Fruit fly (Drosophila melanogaster): ENCODE data around the gene CG15635.

CG15635 gene

dm6 chr2L:4687211-4687610 is 44.4 kb downstream of the CG15635 start, which contains the start of gene Elba3:
Gene Elba3 (plus strand): TSS chr2L:4687511.
- TF ChIP-seq CG12605 (GFP tag; IDR thresholded peaks at IDR 0.05) (no peak), CG15710 (tag; optimal IDR thresholded peaks at IDR 0.05) (no peak), rn (GFP tag; IDR thresholded peaks at IDR 0.05) (no peak), Pif1A (GFP tag; optimal IDR thresholded peaks at IDR 0.05) (no peak), Snoo (tag; optimal IDR thresholded peaks at IDR 0.05) (no peak), fd96Ca (GFP tag; IDR thresholded peaks at IDR 0.05) (no peak), CG17806 (tag; optimal IDR thresholded peaks at IDR 0.05) (no peak), CG8301 (tag; optimal IDR thresholded peaks at IDR 0.05) (no peak), CG4496 (GFP tag; IDR thresholded peaks at IDR 0.05) (no peak), Ets98B (GFP tag; IDR thresholded peaks at IDR 0.05) (no peak), gl (tag; optimal IDR thresholded peaks at IDR 0.05) (no peak), CG8159 (tag; optimal IDR thresholded peaks at IDR 0.05) (no peak), CG10348 (GFP tag; IDR thresholded peaks at IDR 0.05) (no peak), CG14655 (GFP tag; optimal IDR thresholded peaks at IDR 0.05) (no peak), D1 (tag; optimal IDR thresholded peaks at IDR 0.05) (no peak)

dm6 chr2L:4690602-4691001 is 47.8 kb downstream of the CG15635 start, which contains the start of gene CG3251:
Gene CG3251 (minus strand): TSS chr2L:4690702.
- TF ChIP-seq fd96Ca (GFP tag; IDR thresholded peaks at IDR 0.05) (no peak), gl (tag; optimal IDR thresholded peaks at IDR 0.05) (no peak), CG10348 (GFP tag; IDR thresholded peaks at IDR 0.05) (no peak), CG8301 (tag; optimal IDR thresholded peaks at IDR 0.05) (no peak), Snoo (tag; optimal IDR thresholded peaks at IDR 0.05) (no peak), CG12605 (GFP tag; IDR thresholded peaks at IDR 0.05) (no peak), CG34367 (tag; optimal IDR thresholded peaks at IDR 0.05) (no peak), Pif1B (GFP tag; optimal IDR thresholded peaks at IDR 0.05) (no peak), D1 (tag; optimal IDR thresholded peaks at IDR 0.05) (no peak), Ets98B (GFP tag; IDR thresholded peaks at IDR 0.05) (no peak), CG13204 (GFP tag; optimal IDR thresholded peaks at IDR 0.05) (no peak), CG9948 (tag; optimal IDR thresholded peaks at IDR 0.05) (no peak), CG14655 (GFP tag; optimal IDR thresholded peaks at IDR 0.05) (no peak), Pif1A (GFP tag; optimal IDR thresholded peaks at IDR 0.05) (no peak), CG32121 (GFP tag; IDR thresholded peaks at IDR 0.05) (no peak), CG8159 (tag; optimal IDR thresholded peaks at IDR 0.05) (no peak), EcR (GFP tag; optimal IDR thresholded peaks at IDR 0.05) (no peak), rn (GFP tag; IDR thresholded peaks at IDR 0.05) (no peak), CG17806 (tag; optimal IDR thresholded peaks at IDR 0.05) (no peak)

- TF ChIP-seq CG9948 (tag; optimal IDR thresholded peaks at IDR 0.05) = no peak
- no peak for TF ChIP-seq Pif1A (GFP tag; optimal IDR thresholded peaks at IDR 0.05)
- TF ChIP-seq CG34367 (tag; optimal IDR thresholded peaks at IDR 0.05) = no peak
- TF ChIP-seq CG10348 (GFP tag; IDR thresholded peaks at IDR 0.05) = no peak
- no peak for TF ChIP-seq CG14655 (GFP tag; optimal IDR thresholded peaks at IDR 0.05)
- TF ChIP-seq CG8159 (tag; optimal IDR thresholded peaks at IDR 0.05) = no peak
- no peak for TF ChIP-seq CG13204 (GFP tag; optimal IDR thresholded peaks at IDR 0.05)
Measured at dm6 chr2L:4694421-4694820, 51.6 kb downstream of the CG15635 start, which contains the start of gene dcma. Gene dcma (plus strand): TSS chr2L:4694721.
